Worm (Caenorhabditis elegans) whole organism, L4 larva: ENCODE data around the gene sgt-1.

Source experiments
- Y105C5A.15 ChIP-seq: fragments of 200-800 bp; sonication (Bioruptor generic); IDR thresholded peaks from 2 replicates; pipeline ENCODE4 v1.3.6; 2022; ENCODE audit warnings: missing genetic modification characterization, missing compliant biosample characterization
- ama-1 ChIP-seq: fragments of 150-350 bp; optimal IDR thresholded peaks from 2 replicates; lab custom pipeline; 2014; ENCODE audit warnings: inconsistent platforms, mixed read lengths
- ceh-82 ChIP-seq: sonication (generic microtip); optimal IDR thresholded peaks from 2 replicates; lab custom pipeline; 2017; ENCODE audit warnings: missing biosample characterization, missing genetic modification characterization
- fos-1 ChIP-seq: fragments of 150-350 bp; optimal IDR thresholded peaks from 2 replicates; lab custom pipeline; 2014; ENCODE audit warnings: missing biosample characterization, missing genetic modification characterization
- mxl-2 ChIP-seq: fragments of 200-800 bp; sonication (Bioruptor generic); conservative IDR thresholded peaks from 2 replicates; pipeline ENCODE4 v1.3.6; 2022; ENCODE audit warnings: missing genetic modification reagents, missing genetic modification characterization, missing compliant biosample characterization
- nhr-28 ChIP-seq: fragments of 150-350 bp; optimal IDR thresholded peaks from 2 replicates; lab custom pipeline; 2014; ENCODE audit warnings: missing biosample characterization, missing genetic modification characterization
- nhr-77 ChIP-seq: fragments of 150-350 bp; optimal IDR thresholded peaks from 2 replicates; lab custom pipeline; 2014; ENCODE audit warnings: missing biosample characterization, missing genetic modification characterization
- unc-62 ChIP-seq, 3 experiments: fragments of 150-350 bp in 1 of 3; sonication (generic microtip); optimal IDR thresholded peaks in 2 of 3; peaks in 1 of 3; 1 replicate in 1 of 3; 2 replicates in 2 of 3; lab custom pipeline; 2014 to 2017; ENCODE audit warnings: missing biosample characterization in 3 of 3, missing genetic modification characterization in 3 of 3, missing genetic modification reagents in 3 of 3, missing genotype in 1 of 3

ce11 chrII:4949380-4949950 is 45.9 kb upstream of the sgt-1 start, which contains the start of the genes try-1 and zyg-12:
- TF ChIP-seq ama-1 (lab: Kevin White, UChicago) (no peak), unc-62 (GFP tag; optimal IDR thresholded peaks at IDR 0.05 in 1 of 2; lab: Kevin White, UChicago) (no peak), unc-62 (tag; optimal IDR thresholded peaks at IDR 0.05; lab: Kevin White, UChicago) (no peak), fos-1 (tag; lab: Kevin White, UChicago) (no peak), Y105C5A.15 (GFP tag; lab: Robert Waterston, UW) (no peak), nhr-77 (tag; lab: Kevin White, UChicago) (no peak), ceh-82 (tag; lab: Kevin White, UChicago) (no peak), mxl-2 (GFP tag; lab: Robert Waterston, UW) (no peak), nhr-28 (tag; lab: Kevin White, UChicago) (no peak)
